Worm (Caenorhabditis elegans): Measurements from ENCODE around the gene Y66D12A.13.

DNA sequence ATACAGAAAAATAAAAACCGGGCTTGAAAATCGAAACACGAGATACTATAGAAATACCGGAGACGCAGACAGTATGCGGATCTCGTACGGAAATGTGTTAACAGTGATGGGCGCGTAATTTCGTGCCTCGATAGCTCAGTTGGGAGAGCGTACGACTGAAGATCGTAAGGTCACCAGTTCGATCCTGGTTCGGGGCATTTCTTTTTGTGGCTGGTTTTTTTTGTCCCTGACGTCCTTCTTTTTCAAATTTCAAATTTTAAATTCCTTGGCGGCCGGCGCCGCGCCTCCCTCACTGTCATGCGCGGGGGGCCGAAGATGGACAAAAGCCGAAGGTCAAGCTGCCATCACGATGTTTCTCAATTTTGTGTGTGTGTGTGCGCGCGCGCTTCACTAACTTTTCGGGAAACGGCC is 6.5 kb downstream of the Y66D12A.13 start:
- TF ChIP-seq dsc-1 (tag; optimal IDR thresholded peaks at IDR 0.05) (no peak), nhr-77 (tag; optimal IDR thresholded peaks at IDR 0.05) (no peak), ztf-4 (tag; optimal IDR thresholded peaks at IDR 0.05) (no peak), ces-1 (GFP tag; optimal IDR thresholded peaks at IDR 0.05) (no peak), dpl-1 (GFP tag; optimal IDR thresholded peaks at IDR 0.05) (peak in 1 of 3 experiments; percentile 12), vab-15 (tag; optimal IDR thresholded peaks at IDR 0.05) (no peak), irx-1 (tag; optimal IDR thresholded peaks at IDR 0.05) (no peak), nhr-11 (tag; optimal IDR thresholded peaks at IDR 0.05) (no peak)

Measured in whole organism, L1 larva.